Fruit fly (Drosophila melanogaster): ENCODE results near the gene Ogdh.

Ogdh gene

DNA sequence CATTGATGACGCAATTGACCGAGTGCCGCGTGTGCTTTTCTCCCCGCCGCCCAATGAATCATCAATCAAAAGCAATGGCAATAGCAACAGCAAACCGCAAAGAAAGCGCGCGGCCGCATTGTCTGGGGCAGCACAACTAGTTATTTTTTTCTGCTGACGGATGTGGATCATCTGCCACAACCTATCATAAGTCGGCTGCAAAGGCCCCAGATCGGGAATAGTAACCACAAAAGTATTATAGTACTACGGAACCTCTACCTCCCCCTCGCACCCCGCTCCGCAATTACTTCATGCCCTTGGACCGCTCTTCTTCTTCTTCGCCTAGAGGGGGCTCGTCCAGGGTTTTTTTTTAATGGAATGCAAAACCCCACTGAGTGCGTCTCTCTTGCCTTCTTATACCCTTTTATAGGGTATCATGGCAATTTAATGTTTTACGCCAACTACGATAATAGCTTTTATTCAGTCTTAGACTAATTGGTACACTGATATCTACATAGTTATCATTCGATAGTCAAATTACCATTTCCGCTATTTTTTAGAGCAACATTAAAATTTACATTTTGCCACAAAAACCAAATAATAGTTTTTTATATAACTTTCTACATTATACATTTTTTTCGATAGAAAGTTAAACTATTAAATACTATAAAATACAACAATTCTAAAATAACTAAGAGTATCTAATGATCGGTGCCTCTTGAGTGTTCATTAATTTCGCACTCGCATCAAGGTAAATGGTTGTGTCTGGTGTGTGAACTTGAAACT is 1.6 kb downstream of the Ogdh start:
- peak; percentile 41 for TF ChIP-seq fru (GFP tag; optimal IDR thresholded peaks at IDR 0.05)
- TF ChIP-seq Abd-B (GFP tag; optimal IDR thresholded peaks at IDR 0.05), result no peak

DNA sequence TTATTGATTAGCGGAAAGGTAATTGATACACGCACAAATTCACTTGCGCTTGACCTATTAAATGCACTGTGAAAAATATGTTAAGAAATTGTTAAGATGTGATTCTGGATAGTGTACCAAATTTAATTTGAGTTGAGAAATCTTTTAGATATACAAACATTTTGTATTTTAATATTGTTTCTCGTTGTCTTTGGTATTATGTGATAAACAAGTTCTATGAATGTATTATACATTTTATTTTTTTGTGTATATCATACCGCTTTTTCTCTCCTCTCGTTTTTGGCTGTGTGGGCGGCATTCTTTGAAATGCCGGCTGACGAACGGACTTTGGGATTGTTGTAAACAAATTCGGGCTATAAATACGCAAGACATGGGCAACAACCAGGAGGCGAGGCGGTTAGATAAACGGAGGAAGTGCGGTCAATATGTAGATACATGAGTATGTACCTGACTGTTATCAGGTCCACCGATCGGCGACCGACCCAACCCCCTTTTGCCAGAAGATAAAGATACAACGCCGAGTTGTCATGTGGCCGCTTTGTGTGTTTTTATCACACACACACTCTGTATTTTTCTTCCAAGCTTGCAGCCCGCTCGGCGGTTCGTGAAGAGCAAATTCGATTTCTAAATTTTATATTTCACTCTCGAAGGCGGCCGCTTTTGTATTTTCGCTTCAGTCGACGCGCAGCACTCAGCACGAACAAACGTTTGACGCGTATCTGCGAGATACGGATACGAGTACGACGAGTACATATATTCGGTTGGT is 2.3 kb downstream of the Ogdh start:
- TF ChIP-seq lola (GFP tag; optimal IDR thresholded peaks at IDR 0.05) (no peak), OdsH (GFP tag; optimal IDR thresholded peaks at IDR 0.05) (peak; percentile 28), Myc (optimal IDR thresholded peaks at IDR 0.05) (no peak), woc (GFP tag; optimal IDR thresholded peaks at IDR 0.05) (peak; percentile 18), Hr83 (GFP tag; optimal IDR thresholded peaks at IDR 0.05; ENCODE audit: poor library complexity, severe bottlenecking) (peak; percentile 21), fru (GFP tag; optimal IDR thresholded peaks at IDR 0.05) (peak; percentile 10), HLH106 (tag; optimal IDR thresholded peaks at IDR 0.05) (peak; percentile 26), CG9705 (GFP tag; optimal IDR thresholded peaks at IDR 0.05) (no peak), psq (GFP tag; optimal IDR thresholded peaks at IDR 0.05) (peak; percentile 3), Hnf4 (GFP tag; optimal IDR thresholded peaks at IDR 0.05) (no peak), ey (GFP tag; optimal IDR thresholded peaks at IDR 0.05) (peak; percentile 27), Vsx2 (GFP tag; optimal IDR thresholded peaks at IDR 0.05; ENCODE audit: partially characterized antibody) (peak; percentile 56), foxo (GFP tag; optimal IDR thresholded peaks at IDR 0.05) (peak in 1 of 2 experiments; percentile 43), h (GFP tag; optimal IDR thresholded peaks at IDR 0.05) (peak; percentile 37), dl (GFP tag; optimal IDR thresholded peaks at IDR 0.05; ENCODE audit: insufficient read depth in 1 of 2, partially characterized antibody in 2 of 2) (peak in 1 of 2 experiments; percentile 32), sv (GFP tag; optimal IDR thresholded peaks at IDR 0.05) (peak; percentile 33), Dif (GFP tag; optimal IDR thresholded peaks at IDR 0.05; ENCODE audit: partially characterized antibody) (no peak), rgr (GFP tag; optimal IDR thresholded peaks at IDR 0.05) (peak; percentile 31), Hr78 (GFP tag; optimal IDR thresholded peaks at IDR 0.05) (no peak), Rel (GFP tag; optimal IDR thresholded peaks at IDR 0.05) (no peak), Rel (tag; optimal IDR thresholded peaks at IDR 0.05) (peak; percentile 68)

DNA sequence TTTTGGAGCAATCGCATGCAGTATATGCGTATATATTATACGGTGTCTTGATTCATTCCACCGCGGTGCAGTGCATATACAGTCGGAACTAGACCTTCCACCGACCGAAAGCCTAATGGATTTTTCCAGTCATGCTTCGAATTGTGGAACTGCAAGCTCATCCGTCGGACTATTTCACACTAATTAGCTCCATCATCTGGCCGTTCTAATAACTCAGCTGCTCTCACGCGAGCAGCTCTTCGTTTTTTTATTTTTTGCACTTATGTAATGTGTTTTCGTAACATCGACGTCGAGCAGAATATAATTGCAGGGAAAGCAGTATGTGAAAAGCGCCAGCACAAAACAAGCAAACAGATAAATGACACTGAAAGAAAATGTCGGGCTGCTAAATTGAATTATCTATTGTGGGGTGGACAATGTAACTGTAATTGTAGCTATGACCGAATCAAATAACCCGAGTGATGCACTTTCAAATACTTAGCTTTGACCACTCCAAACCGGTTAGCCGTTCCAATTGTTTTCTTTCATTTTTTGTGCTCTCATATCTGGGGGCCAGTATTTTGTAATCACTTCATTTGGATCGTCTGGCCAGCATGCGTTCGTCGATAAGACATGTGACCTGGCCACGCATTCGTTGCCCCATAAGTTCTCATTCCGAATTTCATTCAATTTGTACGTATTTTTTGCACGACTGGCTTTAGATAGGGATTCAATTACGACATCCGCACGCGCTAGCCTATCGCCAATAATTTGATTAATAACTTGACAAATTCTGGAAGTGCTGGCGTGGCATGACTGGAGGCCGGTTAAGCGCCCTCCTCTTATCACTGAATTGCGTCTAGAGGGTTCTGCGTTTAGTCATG is 3.1 kb downstream of the Ogdh start, which contains the start of gene Cpr73D:
TSS of gene Cpr73D (minus strand) at position 156 of the 863 bp plus-strand sequence.
- TF ChIP-seq h (GFP tag; optimal IDR thresholded peaks at IDR 0.05) (peak; percentile 52), Jra (GFP tag; optimal IDR thresholded peaks at IDR 0.05) (no peak), rgr (GFP tag; optimal IDR thresholded peaks at IDR 0.05) (no peak)

DNA sequence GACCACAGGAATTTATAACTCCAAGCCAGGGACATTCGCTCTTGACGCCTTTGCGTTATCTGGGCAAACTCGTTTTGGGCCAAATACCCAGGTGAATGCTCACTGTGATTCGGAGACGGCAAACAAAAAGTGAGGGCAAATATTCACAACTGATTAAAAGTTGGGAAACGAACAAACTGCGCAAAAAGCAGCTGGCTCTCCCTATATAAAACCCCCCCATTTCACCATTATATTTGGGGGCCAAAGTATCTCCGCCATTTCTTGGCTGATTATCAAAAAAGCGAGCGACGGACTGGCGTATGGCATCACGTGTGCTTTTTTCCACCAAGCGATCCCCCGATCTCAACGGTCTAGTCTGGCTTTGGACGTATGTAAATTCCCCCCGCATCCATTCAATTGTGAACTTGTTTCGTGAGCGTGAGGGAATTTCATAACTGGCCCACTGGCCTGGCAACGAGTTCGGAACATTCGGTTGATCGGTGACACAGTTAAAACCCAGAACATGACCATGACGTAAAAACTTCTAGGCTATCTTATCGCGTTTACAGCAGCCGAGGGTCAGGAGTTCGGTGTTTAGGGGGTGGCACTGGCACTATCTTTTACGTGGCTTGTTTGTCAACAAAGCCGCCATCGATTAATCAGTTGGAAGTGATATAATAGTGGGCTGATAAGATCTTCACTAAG is 3.9 kb downstream of the Ogdh start:
- TF ChIP-seq Rel (GFP tag; optimal IDR thresholded peaks at IDR 0.05) (no peak), Rel (tag; optimal IDR thresholded peaks at IDR 0.05) (peak; percentile 98), lola (GFP tag; optimal IDR thresholded peaks at IDR 0.05) (no peak)

DNA sequence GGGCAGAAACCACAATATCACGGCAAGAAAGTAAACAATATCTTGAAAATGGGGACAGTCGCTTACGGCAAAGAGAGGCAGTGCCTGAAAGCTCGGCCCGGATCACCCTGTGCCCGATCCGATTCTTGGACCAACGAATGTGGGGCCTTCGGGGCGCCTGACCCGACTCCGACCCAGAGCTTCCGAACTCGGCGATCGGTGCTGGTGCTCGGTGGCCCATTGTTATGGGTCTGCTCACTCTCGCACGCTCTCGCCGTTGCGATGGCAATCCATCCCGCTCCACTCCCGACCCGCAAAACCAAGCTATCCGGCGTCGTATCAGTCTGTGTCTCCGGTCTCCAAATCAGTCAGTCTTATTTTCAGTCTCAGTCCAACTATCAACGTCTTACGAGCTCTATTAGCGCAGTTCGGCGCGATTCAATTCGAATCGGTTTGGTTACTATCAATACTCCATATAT is 15.1 kb downstream of the Ogdh start, which contains the start of gene Exn:
TSS of gene Exn (plus strand) at position 362 of the 458 bp plus-strand sequence.
- TF ChIP-seq Dif (GFP tag; optimal IDR thresholded peaks at IDR 0.05; ENCODE audit: partially characterized antibody) (peak; percentile 84), Hr83 (GFP tag; optimal IDR thresholded peaks at IDR 0.05; ENCODE audit: poor library complexity, severe bottlenecking) (no peak), rgr (GFP tag; optimal IDR thresholded peaks at IDR 0.05) (peak; percentile 34), dl (GFP tag; optimal IDR thresholded peaks at IDR 0.05; ENCODE audit: insufficient read depth in 1 of 2, partially characterized antibody in 2 of 2) (peak; percentile 65 to 77), Rel (GFP tag; optimal IDR thresholded peaks at IDR 0.05) (no peak), Rel (tag; optimal IDR thresholded peaks at IDR 0.05) (peak; percentile 50), Hnf4 (GFP tag; optimal IDR thresholded peaks at IDR 0.05) (peak; percentile 63), Sp1 (GFP tag; optimal IDR thresholded peaks at IDR 0.05) (no peak), OdsH (GFP tag; optimal IDR thresholded peaks at IDR 0.05) (peak; percentile 23), fru (GFP tag; optimal IDR thresholded peaks at IDR 0.05) (peak; percentile 42), br (GFP tag; optimal IDR thresholded peaks at IDR 0.05) (peak; percentile 70), Myc (optimal IDR thresholded peaks at IDR 0.05) (no peak), foxo (GFP tag; optimal IDR thresholded peaks at IDR 0.05) (no peak), psq (GFP tag; optimal IDR thresholded peaks at IDR 0.05) (peak; percentile 9), jim (GFP tag; optimal IDR thresholded peaks at IDR 0.05) (no peak), HLH106 (tag; optimal IDR thresholded peaks at IDR 0.05) (no peak)

Measured in whole organism, wandering third instar larva.